Worm (Caenorhabditis elegans) whole organism, L2 larva: Measurements from ENCODE around the gene T21B4.15.

Source experiments
- elt-3 ChIP-seq: sonication (generic microtip); optimal IDR thresholded peaks from 2 replicates; lab custom pipeline; 2017; ENCODE audit warnings: missing biosample characterization, missing genetic modification characterization
- nhr-12 ChIP-seq: fragments of 150-350 bp; optimal IDR thresholded peaks from 2 replicates; lab custom pipeline; 2014; ENCODE audit warnings: missing biosample characterization, missing genetic modification characterization
- ztf-4 ChIP-seq: fragments of 150-350 bp; optimal IDR thresholded peaks from 2 replicates; lab custom pipeline; 2014; ENCODE audit warnings: missing biosample characterization, missing genetic modification characterization

- TF ChIP-seq nhr-12 (tag; lab: Kevin White, UChicago) (no peak), ztf-4 (tag; lab: Kevin White, UChicago) (no peak), elt-3 (no peak)
These were observed 49.4 kb downstream of the T21B4.15 start for ce11 chrII:12539395-12539794.
